Fruit fly (Drosophila melanogaster): Measurements from ENCODE around the gene CG14451.
A peak's percentile ranks its signal among the peaks of the same experiment; 100 is the strongest.

Gene CG14451

DNA sequence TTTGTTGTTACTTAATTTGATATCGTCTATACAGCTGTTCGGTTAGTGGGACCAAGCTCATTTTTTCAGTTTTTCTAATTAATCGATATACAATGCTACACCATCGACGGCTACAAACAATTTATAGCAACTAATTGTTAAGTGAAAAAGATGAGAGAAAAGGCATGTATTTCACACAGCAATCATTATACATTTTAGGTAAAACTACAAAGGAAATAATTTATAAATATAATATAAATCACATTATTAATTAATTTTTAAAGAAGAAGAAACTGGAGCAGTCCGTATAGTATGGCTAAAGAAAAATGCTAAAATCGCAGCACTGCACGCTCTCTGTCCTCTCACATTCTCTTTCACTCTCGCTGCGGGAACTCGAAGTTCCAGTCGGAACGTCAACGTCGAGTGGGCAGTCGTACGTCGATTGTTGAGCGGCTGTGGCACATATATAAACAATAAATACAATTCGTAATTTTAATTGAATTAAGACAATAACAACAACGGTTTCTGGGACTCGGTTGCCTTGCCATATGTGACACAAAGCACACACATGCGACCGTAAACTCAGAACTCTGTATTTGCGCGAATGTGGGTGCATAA is 5.9 kb upstream of the CG14451 start, which contains the start of the genes CG14450 and CG11367 (continued):
- TF ChIP-seq CG34422 (GFP tag; IDR thresholded peaks at IDR 0.05) (no peak), CG13296 (GFP tag; optimal IDR thresholded peaks at IDR 0.05) (peak; percentile 20), CG18599 (GFP tag; optimal IDR thresholded peaks at IDR 0.05) (peak; percentile 44), Sox100B (GFP tag; optimal IDR thresholded peaks at IDR 0.05) (peak; percentile 39), H15 (GFP tag; IDR thresholded peaks at IDR 0.05) (no peak), Bteb2 (GFP tag; optimal IDR thresholded peaks at IDR 0.05) (no peak), pnt (GFP tag; optimal IDR thresholded peaks at IDR 0.05) (no peak), vnd (GFP tag; IDR thresholded peaks at IDR 0.05; ENCODE audit: partially characterized antibody) (peak; percentile 48; the same call in 1 of the 3 replicates), CG11695 (GFP tag; IDR thresholded peaks at IDR 0.05) (no peak), CG4820 (GFP tag; optimal IDR thresholded peaks at IDR 0.05) (no peak), CG15601 (tag; optimal IDR thresholded peaks at IDR 0.05) (peak; percentile 34), chm (GFP tag; IDR thresholded peaks at IDR 0.05) (no peak), knrl (GFP tag; IDR thresholded peaks at IDR 0.05; ENCODE audit: partially characterized antibody) (peak; percentile 79), CG6175 (GFP tag; IDR thresholded peaks at IDR 0.05) (no peak), HLH4C (GFP tag; IDR thresholded peaks at IDR 0.05; ENCODE audit: partially characterized antibody) (peak; percentile 62), otp (GFP tag; IDR thresholded peaks at IDR 0.05) (no peak), Eip74EF (GFP tag; optimal IDR thresholded peaks at IDR 0.05) (no peak), Adf1 (GFP tag; IDR thresholded peaks at IDR 0.05) (peak; percentile 63), CG6813 (GFP tag; optimal IDR thresholded peaks at IDR 0.05) (no peak), ash1 (GFP tag; optimal IDR thresholded peaks at IDR 0.05) (no peak), Myb (GFP tag; optimal IDR thresholded peaks at IDR 0.05) (no peak), CG9876 (GFP tag; optimal IDR thresholded peaks at IDR 0.05) (no peak), MESR4 (GFP tag; optimal IDR thresholded peaks at IDR 0.05) (peak; percentile 13), chinmo (GFP tag; IDR thresholded peaks at IDR 0.05; ENCODE audit: partially characterized antibody) (peak; percentile 36; the same call in 1 of the 4 replicates), NfI (GFP tag; optimal IDR thresholded peaks at IDR 0.05) (peak; percentile 5), caup (GFP tag; optimal IDR thresholded peaks at IDR 0.05; ENCODE audit: severe bottlenecking) (peak; percentile 26), CG16863 (GFP tag; optimal IDR thresholded peaks at IDR 0.05) (no peak), CG13894 (tag; optimal IDR thresholded peaks at IDR 0.05) (peak; percentile 47), CG10654 (GFP tag; optimal IDR thresholded peaks at IDR 0.05) (no peak), corto (GFP tag; optimal IDR thresholded peaks at IDR 0.05) (no peak), Deaf1 (tag; optimal IDR thresholded peaks at IDR 0.05) (peak; percentile 89), bowl (GFP tag; IDR thresholded peaks at IDR 0.05) (no peak), CG10147 (GFP tag; optimal IDR thresholded peaks at IDR 0.05) (peak; percentile 43), row (GFP tag; IDR thresholded peaks at IDR 0.05) (peak; percentile 93), CG18011 (GFP tag; optimal IDR thresholded peaks at IDR 0.05) (no peak), CG12769 (tag; optimal IDR thresholded peaks at IDR 0.05) (peak; percentile 71), stc (GFP tag; IDR thresholded peaks at IDR 0.05) (peak; percentile 30; the same call in 1 of the 2 replicates), fd96Cb (tag; optimal IDR thresholded peaks at IDR 0.05) (no peak), Doc3 (GFP tag; IDR thresholded peaks at IDR 0.05; ENCODE audit: partially characterized antibody) (peak; percentile 72), crp (GFP tag; optimal IDR thresholded peaks at IDR 0.05) (peak; percentile 43 to 92), tup (GFP tag; optimal IDR thresholded peaks at IDR 0.05) (no peak), zfh1 (GFP tag; IDR thresholded peaks at IDR 0.05) (peak; percentile 18; the same call in 1 of the 3 replicates), Lhr (GFP tag; optimal IDR thresholded peaks at IDR 0.05) (peak; percentile 8), Asciz (GFP tag; optimal IDR thresholded peaks at IDR 0.05) (peak; percentile 34), dmrt99B (tag; optimal IDR thresholded peaks at IDR 0.05) (no peak), gcm (GFP tag; optimal IDR thresholded peaks at IDR 0.05) (peak; percentile 24), Scr (GFP tag; IDR thresholded peaks at IDR 0.05; ENCODE audit: partially characterized antibody) (peak; percentile 77), sisA (GFP tag; IDR thresholded peaks at IDR 0.05) (no peak)
